Fruit fly (Drosophila melanogaster) whole organism, prepupa: ENCODE data around the gene dan.

Source experiments
- CG10631 ChIP-seq: fragments of 200-800 bp; sonication (Bioruptor generic); optimal IDR thresholded peaks from 2 replicates; lab custom pipeline; 2016; ENCODE audit warnings: missing biosample characterization, missing genetic modification characterization
- CG10669 ChIP-seq: fragments of 200-800 bp; sonication (Bioruptor generic); optimal IDR thresholded peaks from 3 replicates; lab custom pipeline; 2018; ENCODE audit warnings: missing biosample characterization, mild to moderate bottlenecking, missing genetic modification characterization, moderate library complexity
- CG11762 ChIP-seq: fragments of 200-800 bp; sonication (Bioruptor generic); optimal IDR thresholded peaks from 3 replicates; lab custom pipeline; 2016; ENCODE audit warnings: missing biosample characterization, missing genetic modification characterization; ENCODE audit not compliant: insufficient read depth
- CG11902 ChIP-seq: fragments of 200-800 bp; sonication (Bioruptor generic); optimal IDR thresholded peaks from 3 replicates; lab custom pipeline; 2016; ENCODE audit warnings: missing biosample characterization, missing genetic modification characterization
- CG15336 ChIP-seq: fragments of 200-800 bp; sonication (Bioruptor generic); IDR thresholded peaks from 2 replicates; pipeline ENCODE4 v1.3.6; 2022; ENCODE audit warnings: missing biosample characterization, missing genetic modification characterization
- CG1621 ChIP-seq: fragments of 200-800 bp; sonication (Bioruptor generic); optimal IDR thresholded peaks from 3 replicates; lab custom pipeline; 2018; ENCODE audit warnings: missing biosample characterization, mild to moderate bottlenecking, missing genetic modification characterization
- CG16779 ChIP-seq: fragments of 200-800 bp; sonication (Bioruptor generic); optimal IDR thresholded peaks from 3 replicates; lab custom pipeline; 2017; ENCODE audit warnings: missing biosample characterization, mild to moderate bottlenecking, missing genetic modification characterization
- CG3032 ChIP-seq: fragments of 200-800 bp; optimal IDR thresholded peaks from 2 replicates; lab custom pipeline; 2019; ENCODE audit warnings: missing biosample characterization, mild to moderate bottlenecking, missing genetic modification characterization, moderate library complexity
- CG31627 ChIP-seq: fragments of 200-800 bp; sonication (Bioruptor generic); optimal IDR thresholded peaks from 3 replicates; lab custom pipeline; 2016; ENCODE audit warnings: missing biosample characterization, missing genetic modification characterization
- CG32006 ChIP-seq: fragments of 200-800 bp; sonication (Bioruptor generic); optimal IDR thresholded peaks from 3 replicates; lab custom pipeline; 2017; ENCODE audit warnings: missing biosample characterization, mild to moderate bottlenecking, missing genetic modification characterization
- CG34406 ChIP-seq: fragments of 200-800 bp; sonication (Bioruptor generic); optimal IDR thresholded peaks from 3 replicates; lab custom pipeline; 2016; ENCODE audit warnings: missing biosample characterization, missing genetic modification characterization
- CG3919 ChIP-seq: fragments of 200-800 bp; sonication (Bioruptor generic); optimal IDR thresholded peaks from 3 replicates; lab custom pipeline; 2016; ENCODE audit warnings: missing biosample characterization, missing genetic modification characterization
- CG6163 ChIP-seq: fragments of 200-800 bp; sonication (Bioruptor generic); IDR thresholded peaks from 3 replicates; pipeline ENCODE4 v1.3.6; 2022; ENCODE audit warnings: missing biosample characterization, missing genetic modification characterization
- CG6276 ChIP-seq: fragments of 200-800 bp; sonication (Bioruptor generic); optimal IDR thresholded peaks from 2 replicates; lab custom pipeline; 2017; ENCODE audit warnings: missing biosample characterization, mild to moderate bottlenecking, missing genetic modification characterization
- CG6792 ChIP-seq: fragments of 200-800 bp; sonication (Bioruptor generic); optimal IDR thresholded peaks from 3 replicates; lab custom pipeline; 2016; ENCODE audit warnings: missing biosample characterization, missing genetic modification characterization
- CG6854 ChIP-seq: fragments of 200-800 bp; sonication (Bioruptor generic); optimal IDR thresholded peaks from 2 replicates; lab custom pipeline; 2017; ENCODE audit warnings: missing biosample characterization, mild to moderate bottlenecking, missing genetic modification characterization
- CG7368 ChIP-seq: fragments of 200-800 bp; sonication (Bioruptor generic); optimal IDR thresholded peaks from 3 replicates; lab custom pipeline; 2016; ENCODE audit warnings: missing biosample characterization, missing genetic modification characterization
- CG8119 ChIP-seq: fragments of 200-800 bp; sonication (Bioruptor generic); IDR thresholded peaks from 3 replicates; pipeline ENCODE4 v1.3.6; 2022; ENCODE audit warnings: missing biosample characterization, missing genetic modification characterization
- CG8632 ChIP-seq: fragments of 200-800 bp; sonication (Bioruptor generic); optimal IDR thresholded peaks from 3 replicates; lab custom pipeline; 2016; ENCODE audit warnings: missing biosample characterization, missing genetic modification characterization
- CG9139 ChIP-seq: fragments of 200-800 bp; sonication (Bioruptor generic); optimal IDR thresholded peaks from 3 replicates; lab custom pipeline; 2017; ENCODE audit warnings: missing biosample characterization, mild to moderate bottlenecking, missing genetic modification characterization
- Eip78C ChIP-seq: fragments of 200-800 bp; sonication (Bioruptor generic); peaks from one replicate; lab custom pipeline; 2016; ENCODE audit warnings: missing biosample characterization, missing genetic modification characterization
- Eip93F ChIP-seq: fragments of 200-800 bp; sonication (Bioruptor generic); optimal IDR thresholded peaks from 2 replicates; lab custom pipeline; 2016; ENCODE audit warnings: missing biosample characterization, mild to moderate bottlenecking, missing genetic modification characterization
- Ets96B ChIP-seq: fragments of 200-800 bp; optimal IDR thresholded peaks from 2 replicates; lab custom pipeline; 2019; ENCODE audit warnings: missing biosample characterization, mild to moderate bottlenecking, missing genetic modification characterization, moderate library complexity
- Hr38 ChIP-seq: sonication (Bioruptor generic); optimal IDR thresholded peaks from 2 replicates; lab custom pipeline; 2016; ENCODE audit warnings: missing biosample characterization, missing genetic modification characterization
- Hr39 ChIP-seq: fragments of 200-800 bp; sonication (Bioruptor generic); optimal IDR thresholded peaks from 2 replicates; lab custom pipeline; 2016; ENCODE audit warnings: missing biosample characterization, missing genetic modification characterization
- Hr4 ChIP-seq: fragments of 200-800 bp; sonication (Bioruptor generic); optimal IDR thresholded peaks from 3 replicates; lab custom pipeline; 2016; ENCODE audit warnings: missing biosample characterization, missing genetic modification characterization
- Met ChIP-seq: fragments of 200-800 bp; sonication (Bioruptor generic); optimal IDR thresholded peaks from 3 replicates; lab custom pipeline; 2016; ENCODE audit warnings: missing biosample characterization, missing genetic modification characterization
- Smox ChIP-seq: fragments of 200-800 bp; sonication (Bioruptor generic); optimal IDR thresholded peaks from 3 replicates; lab custom pipeline; 2016; ENCODE audit warnings: missing biosample characterization, missing genetic modification characterization
- Sox102F ChIP-seq: fragments of 200-800 bp; sonication (Bioruptor generic); optimal IDR thresholded peaks from 2 replicates; lab custom pipeline; 2016; ENCODE audit warnings: missing biosample characterization, mild to moderate bottlenecking, missing genetic modification characterization
- Sox14 ChIP-seq: fragments of 200-800 bp; sonication (Bioruptor generic); optimal IDR thresholded peaks from 3 replicates; lab custom pipeline; 2016; ENCODE audit warnings: missing biosample characterization, missing genetic modification characterization
- Sox15 ChIP-seq: fragments of 200-800 bp; sonication (Bioruptor generic); optimal IDR thresholded peaks from 3 replicates; lab custom pipeline; 2016; ENCODE audit warnings: missing biosample characterization, missing genetic modification characterization
- achi ChIP-seq: fragments of 200-800 bp; sonication (Bioruptor generic); optimal IDR thresholded peaks from 3 replicates; lab custom pipeline; 2016; ENCODE audit warnings: missing biosample characterization, missing genetic modification characterization
- cyc ChIP-seq: fragments of 200-800 bp; sonication (Bioruptor generic); optimal IDR thresholded peaks from 3 replicates; lab custom pipeline; 2016; ENCODE audit warnings: missing biosample characterization, missing genetic modification characterization
- eg ChIP-seq: fragments of 200-800 bp; sonication (Bioruptor generic); IDR thresholded peaks from 3 replicates; pipeline ENCODE4 v1.3.6; 2022; ENCODE audit warnings: missing biosample characterization, missing genetic modification characterization
- esn ChIP-seq: fragments of 200-800 bp; sonication (Bioruptor generic); optimal IDR thresholded peaks from 2 replicates; lab custom pipeline; 2016; ENCODE audit warnings: missing biosample characterization, mild to moderate bottlenecking, missing genetic modification characterization, moderate library complexity
- fd59A ChIP-seq: fragments of 200-800 bp; sonication (Bioruptor generic); optimal IDR thresholded peaks from 2 replicates; lab custom pipeline; 2017; ENCODE audit warnings: missing biosample characterization, mild to moderate bottlenecking, missing genetic modification characterization, missing genetic modification reagents
- lz ChIP-seq: fragments of 200-800 bp; sonication (Bioruptor generic); optimal IDR thresholded peaks from 3 replicates; lab custom pipeline; 2016; ENCODE audit warnings: missing biosample characterization, missing genetic modification characterization
- net ChIP-seq: fragments of 200-800 bp; sonication (Bioruptor generic); optimal IDR thresholded peaks from 3 replicates; lab custom pipeline; 2016; ENCODE audit warnings: missing biosample characterization, missing genetic modification characterization
- pdm3 ChIP-seq: fragments of 200-800 bp; sonication (Bioruptor generic); optimal IDR thresholded peaks from 3 replicates; lab custom pipeline; 2016; ENCODE audit warnings: missing biosample characterization, missing genetic modification characterization
- salr ChIP-seq, 2 experiments: fragments of 200-800 bp; sonication (Bioruptor generic); optimal IDR thresholded peaks; 3 replicates each; lab custom pipeline; 2016 to 2018; ENCODE audit warnings: missing biosample characterization in 2 of 2, missing genetic modification characterization in 2 of 2, mild to moderate bottlenecking in 1 of 2
- spab ChIP-seq: fragments of 200-800 bp; sonication (Bioruptor generic); optimal IDR thresholded peaks from 2 replicates; lab custom pipeline; 2017; ENCODE audit warnings: missing biosample characterization, mild to moderate bottlenecking, missing genetic modification characterization, missing genetic modification reagents
- svp ChIP-seq: fragments of 200-800 bp; sonication (Bioruptor generic); peaks from one replicate; lab custom pipeline; 2016; ENCODE audit warnings: missing biosample characterization, missing genetic modification characterization
- topi ChIP-seq: fragments of 200-800 bp; sonication (Bioruptor generic); optimal IDR thresholded peaks from 3 replicates; lab custom pipeline; 2016; ENCODE audit warnings: missing biosample characterization, missing genetic modification characterization

The dan gene

dm6 chr3R:25174244-25174643 lies 9.9 kb upstream of the dan start (continued):
- peak; percentile 23 for TF ChIP-seq CG16779 (tag; lab: Kevin White, UChicago)
- peak; percentile 33 for TF ChIP-seq CG1621 (tag; lab: Kevin White, UChicago)
- TF ChIP-seq pdm3 (GFP tag; lab: Kevin White, UChicago), result peak; percentile 56
- TF ChIP-seq CG8119 (GFP tag; lab: Robert Waterston, UW), result 0 out of 3 replicates have a peak, but pooled peaks have one; percentile 20
- TF ChIP-seq net (GFP tag; lab: Kevin White, UChicago), result peak; percentile 40
- peak; percentile 70 for TF ChIP-seq Met
- TF ChIP-seq Eip93F (GFP tag; lab: Kevin White, UChicago), result no peak
- peak; percentile 68 for TF ChIP-seq Hr39 (GFP tag; lab: Kevin White, UChicago)
- TF ChIP-seq CG32006 (GFP tag; lab: Kevin White, UChicago), result peak; percentile 18
- no peak for TF ChIP-seq Hr4 (GFP tag; lab: Kevin White, UChicago)
- peak; percentile 31 for TF ChIP-seq CG34406 (GFP tag; lab: Kevin White, UChicago)
- TF ChIP-seq Smox (GFP tag; lab: Kevin White, UChicago), result peak; percentile 70
- TF ChIP-seq achi (GFP tag; lab: Kevin White, UChicago), result peak; percentile 46
- peak; percentile 50 for TF ChIP-seq CG8632
- TF ChIP-seq Sox14 (GFP tag; lab: Kevin White, UChicago), result peak; percentile 54
- TF ChIP-seq CG3919 (GFP tag; lab: Kevin White, UChicago), result peak; percentile 58
- peak; percentile 50 for TF ChIP-seq CG10631
- peak; percentile 70 for TF ChIP-seq CG10669 (GFP tag; lab: Kevin White, UChicago)
- peak; percentile 58 for TF ChIP-seq CG6792 (GFP tag; lab: Kevin White, UChicago)
- TF ChIP-seq Sox15 (GFP tag; lab: Kevin White, UChicago), result peak; percentile 40
- TF ChIP-seq CG9139, result peak; percentile 58
- 0 out of 2 replicates have a peak, but pooled peaks have one; percentile 11 for TF ChIP-seq CG15336 (GFP tag; lab: Robert Waterston, UW)
- peak; percentile 72 for TF ChIP-seq CG31627
- TF ChIP-seq CG6276 (GFP tag; lab: Kevin White, UChicago), result no peak
- peak; percentile 48 for TF ChIP-seq CG11902 (GFP tag; lab: Kevin White, UChicago)

dm6 chr3R:25176517-25176916 lies 7.7 kb upstream of the dan start:
- TF ChIP-seq CG6854 (GFP tag; lab: Kevin White, UChicago) (no peak), CG10631 (peak; percentile 2), CG31627 (peak; percentile 12), CG3919 (GFP tag; lab: Kevin White, UChicago) (peak; percentile 1), Eip78C (GFP tag; lab: Kevin White, UChicago) (peak; percentile 52), CG16779 (tag; lab: Kevin White, UChicago) (no peak), Hr39 (GFP tag; lab: Kevin White, UChicago) (no peak)

dm6 chr3R:25177429-25177828 lies 6.8 kb upstream of the dan start:
- TF ChIP-seq svp (GFP tag; lab: Kevin White, UChicago) (peak; percentile 12), spab (GFP tag; lab: Kevin White, UChicago) (no peak), CG10669 (GFP tag; lab: Kevin White, UChicago) (no peak), Ets96B (tag; lab: Kevin White, UChicago) (no peak), Eip78C (GFP tag; lab: Kevin White, UChicago) (peak; percentile 72)

dm6 chr3R:25178521-25178920 lies 5.7 kb upstream of the dan start:
- TF ChIP-seq svp (GFP tag; lab: Kevin White, UChicago), result peak; percentile 89
- TF ChIP-seq CG1621 (tag; lab: Kevin White, UChicago), result peak; percentile 74
- peak; percentile 74 for TF ChIP-seq CG3919 (GFP tag; lab: Kevin White, UChicago)
- TF ChIP-seq Sox102F, result peak; percentile 85
- peak; percentile 58 for TF ChIP-seq CG11902 (GFP tag; lab: Kevin White, UChicago)
- peak; percentile 50 for TF ChIP-seq eg
- TF ChIP-seq CG6163 (GFP tag; lab: Robert Waterston, UW), result peak; percentile 76
- TF ChIP-seq topi (GFP tag; lab: Kevin White, UChicago), result peak; percentile 70
- peak; percentile 39 for TF ChIP-seq CG11762
- TF ChIP-seq CG34406 (GFP tag; lab: Kevin White, UChicago), result peak; percentile 84
- no peak for TF ChIP-seq Hr38 (GFP tag; lab: Kevin White, UChicago)
- TF ChIP-seq esn (GFP tag; lab: Kevin White, UChicago), result peak; percentile 90
- TF ChIP-seq net (GFP tag; lab: Kevin White, UChicago), result peak; percentile 72
- peak; percentile 82 for TF ChIP-seq lz
- peak; percentile 79 for TF ChIP-seq CG10669 (GFP tag; lab: Kevin White, UChicago)
- no peak for TF ChIP-seq CG16779 (tag; lab: Kevin White, UChicago)
- TF ChIP-seq achi (GFP tag; lab: Kevin White, UChicago), result peak; percentile 61
- peak; percentile 77 for TF ChIP-seq fd59A (GFP tag; lab: Kevin White, UChicago)
- peak; percentile 56 for TF ChIP-seq Eip78C (GFP tag; lab: Kevin White, UChicago)
- peak; percentile 74 for TF ChIP-seq cyc (GFP tag; lab: Kevin White, UChicago)
- TF ChIP-seq CG31627, result peak; percentile 88
- TF ChIP-seq CG15336 (GFP tag; lab: Robert Waterston, UW), result peak; percentile 53
- peak; percentile 70 for TF ChIP-seq Sox15 (GFP tag; lab: Kevin White, UChicago)
- peak; percentile 37 for TF ChIP-seq Eip93F (GFP tag; lab: Kevin White, UChicago)
- TF ChIP-seq salr (GFP tag; optimal IDR thresholded peaks at IDR 0.05; lab: Kevin White, UChicago), result peak; percentile 48 to 67
- TF ChIP-seq CG3032 (tag; lab: Kevin White, UChicago), result peak; percentile 77
- peak; percentile 56 for TF ChIP-seq CG7368
- peak; percentile 72 for TF ChIP-seq spab (GFP tag; lab: Kevin White, UChicago)
